Worm (Caenorhabditis elegans): ENCODE data around the gene F56C9.8.

Gene F56C9.8

DNA sequence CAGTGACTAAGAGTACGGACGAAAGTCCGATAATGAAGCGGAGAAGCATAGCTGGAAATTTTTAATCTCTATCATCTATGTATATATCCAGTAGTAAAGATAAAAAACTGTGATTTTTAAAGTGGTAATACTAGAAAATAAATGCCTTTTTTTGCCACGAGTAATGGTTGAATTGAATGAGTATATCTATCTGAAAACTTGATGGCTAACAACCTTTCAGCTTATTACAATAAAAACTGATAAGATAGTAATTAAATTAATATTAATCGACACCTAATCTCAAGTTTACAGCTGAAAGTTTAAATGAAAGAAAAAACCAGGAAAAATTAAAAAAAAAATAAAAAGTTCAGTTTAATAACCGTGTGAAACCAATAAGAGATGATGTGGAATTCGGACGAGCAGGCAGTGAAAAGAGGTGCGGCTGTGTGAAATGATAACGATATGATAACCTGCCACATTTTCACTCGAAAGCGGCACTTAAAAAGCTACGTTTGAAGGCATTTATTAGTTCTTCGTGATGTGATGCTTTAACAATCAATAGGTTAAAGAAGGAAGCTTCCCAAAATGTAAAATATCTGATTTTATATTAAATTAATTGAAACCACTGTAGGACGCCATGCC is 4.3 kb downstream of the F56C9.8 start, which contains the start of gene nspg-6:
TSS of gene nspg-6 (minus strand) at position 51 of the 621 bp plus-strand sequence.
- TF ChIP-seq ztf-1 (GFP tag; conservative IDR thresholded peaks at IDR 0.05) (no peak), Y55F3AM.14 (GFP tag; optimal IDR thresholded peaks at IDR 0.05) (no peak), crh-2 (tag; optimal IDR thresholded peaks at IDR 0.05) (peak; percentile 65), sma-9 (GFP tag; optimal IDR thresholded peaks at IDR 0.05) (no peak), sma-9 (tag; optimal IDR thresholded peaks at IDR 0.05) (no peak), fos-1 (tag; optimal IDR thresholded peaks at IDR 0.05) (peak; percentile 87)

DNA sequence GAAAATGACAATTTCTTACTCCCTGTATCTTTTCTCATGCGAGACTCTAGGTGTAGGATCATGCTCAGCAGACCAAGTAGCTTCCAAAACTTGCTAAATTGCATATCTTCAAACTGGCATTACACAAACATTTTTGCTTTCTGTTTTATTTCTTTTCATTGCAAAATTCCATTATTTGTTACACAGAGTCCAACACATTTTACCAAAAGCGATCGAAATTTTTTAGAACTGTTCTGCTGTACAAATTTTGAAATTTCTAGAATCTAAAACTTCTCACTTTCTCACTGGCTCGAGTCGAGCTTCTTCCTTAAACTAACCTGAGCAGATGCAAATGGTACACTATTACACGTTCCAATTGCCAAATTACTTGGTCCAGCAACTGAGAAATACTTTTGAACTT is 4.8 kb downstream of the F56C9.8 start:
- no peak for TF ChIP-seq nhr-10 (tag; optimal IDR thresholded peaks at IDR 0.05)
- TF ChIP-seq crh-2 (tag; optimal IDR thresholded peaks at IDR 0.05) = no peak
- TF ChIP-seq R02D3.7 (tag; optimal IDR thresholded peaks at IDR 0.05) = no peak
- TF ChIP-seq ztf-4 (tag; optimal IDR thresholded peaks at IDR 0.05) = no peak
- TF ChIP-seq egl-27 (tag; optimal IDR thresholded peaks at IDR 0.05) = no peak
- no peak for TF ChIP-seq unc-39 (tag; optimal IDR thresholded peaks at IDR 0.05)
- TF ChIP-seq aly-2 (tag; optimal IDR thresholded peaks at IDR 0.05) = no peak
- TF ChIP-seq fos-1 (tag; optimal IDR thresholded peaks at IDR 0.05) = no peak
- no peak for TF ChIP-seq sma-3 (GFP tag; optimal IDR thresholded peaks at IDR 0.05)

DNA sequence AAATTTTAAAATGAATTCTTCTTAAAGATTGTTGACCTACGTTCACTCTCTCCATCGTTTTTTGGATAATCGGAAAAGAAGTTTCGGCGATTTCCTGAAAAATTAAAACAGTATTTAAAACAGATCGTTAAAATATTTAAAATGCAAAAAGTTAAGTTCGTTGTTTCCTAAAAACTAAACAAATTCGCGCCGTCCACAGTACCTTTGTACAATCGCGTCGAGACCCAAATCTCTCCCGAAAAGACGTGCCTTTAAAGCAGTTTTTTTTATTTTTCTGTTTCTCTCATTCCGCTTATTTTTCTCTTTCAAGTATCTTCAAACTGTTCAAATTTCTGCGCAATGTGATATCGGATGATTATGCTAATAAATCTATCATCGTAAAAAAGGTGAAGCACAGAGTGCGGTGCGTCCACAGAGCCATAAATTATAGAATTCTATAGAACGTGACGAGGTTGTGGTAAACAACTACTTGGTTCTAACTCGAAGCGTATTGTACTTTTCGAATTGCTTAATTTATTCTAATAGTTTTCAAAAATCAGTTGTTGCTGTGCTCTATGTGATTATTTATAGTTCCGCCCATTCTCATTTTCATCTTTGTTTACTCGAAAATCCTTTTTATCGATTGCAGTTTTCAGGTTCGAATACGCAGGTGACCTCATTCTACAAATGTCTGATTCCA is 8.5 kb downstream of the F56C9.8 start, which contains the start of the genes F56C9.6 and F56C9.3:
TSS of gene F56C9.6 (minus strand) at position 112 of the 679 bp plus-strand sequence.
TSS of gene F56C9.3 (plus strand) at position 629 of the 679 bp plus-strand sequence.
- TF ChIP-seq ceh-16 (tag; optimal IDR thresholded peaks at IDR 0.05) = no peak

DNA sequence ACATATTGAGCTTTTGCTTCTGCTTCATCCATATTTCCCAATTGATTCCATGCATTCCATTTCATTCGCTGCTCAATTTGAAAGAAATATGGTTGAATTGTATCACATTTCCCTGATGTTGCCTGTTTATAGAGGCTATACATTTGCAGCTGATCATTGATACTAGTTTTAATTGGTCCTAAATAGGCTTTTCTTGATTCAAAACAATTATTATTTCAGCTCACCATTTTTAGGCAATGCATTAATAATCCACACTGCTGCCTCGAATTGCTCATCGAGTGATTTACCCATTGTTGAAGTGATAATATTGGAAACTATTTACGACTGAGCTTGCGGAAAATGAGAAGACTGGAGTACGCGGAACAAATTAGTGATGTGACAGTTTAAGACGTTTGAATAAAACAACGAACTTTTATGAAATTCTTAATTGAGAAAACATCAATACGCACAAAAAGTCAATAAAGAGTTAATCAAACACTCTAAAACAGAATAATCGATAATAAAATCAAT is 10.7 kb downstream of the F56C9.8 start, which contains the start of gene acbp-4:
TSS of gene acbp-4 (minus strand) at position 510 of the 510 bp plus-strand sequence.
- no peak for TF ChIP-seq nhr-10 (tag; optimal IDR thresholded peaks at IDR 0.05)
- no peak for TF ChIP-seq F13H6.1 (tag; optimal IDR thresholded peaks at IDR 0.05)
- TF ChIP-seq Y55F3AM.14 (GFP tag; optimal IDR thresholded peaks at IDR 0.05) = no peak
- no peak for TF ChIP-seq unc-55 (GFP tag; optimal IDR thresholded peaks at IDR 0.05)

DNA sequence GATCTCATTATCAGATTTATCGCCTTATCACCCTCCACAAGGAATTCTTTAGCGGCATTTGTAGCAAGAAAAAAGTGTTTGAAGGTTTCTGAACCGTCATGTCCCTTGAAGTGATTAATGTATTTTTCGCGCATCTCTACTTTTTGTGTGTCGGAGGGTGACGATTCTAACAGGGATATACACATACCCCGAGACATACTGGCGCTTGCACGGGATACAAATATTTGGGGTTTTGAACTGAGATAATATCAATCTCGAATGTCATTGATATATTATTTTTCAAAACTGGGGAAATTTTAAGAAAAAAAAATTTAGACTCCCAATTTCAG is 13.7 kb downstream of the F56C9.8 start:
- TF ChIP-seq blmp-1 (tag; optimal IDR thresholded peaks at IDR 0.05; ENCODE audit: insufficient read depth) (no peak), nhr-6 (tag; optimal IDR thresholded peaks at IDR 0.05) (no peak), C34F6.9 (tag; optimal IDR thresholded peaks at IDR 0.05) (no peak), ztf-1 (GFP tag; conservative IDR thresholded peaks at IDR 0.05) (no peak), sma-9 (GFP tag; optimal IDR thresholded peaks at IDR 0.05) (peak; percentile 37), sma-9 (tag; optimal IDR thresholded peaks at IDR 0.05) (no peak), sma-3 (GFP tag; optimal IDR thresholded peaks at IDR 0.05) (peak; percentile 93), nhr-11 (tag; optimal IDR thresholded peaks at IDR 0.05) (no peak), dmd-4 (tag; optimal IDR thresholded peaks at IDR 0.05) (no peak), nhr-21 (tag; optimal IDR thresholded peaks at IDR 0.05) (peak; percentile 73), gmeb-1 (tag; optimal IDR thresholded peaks at IDR 0.05) (no peak), nhr-237 (tag; optimal IDR thresholded peaks at IDR 0.05) (no peak), mab-5 (tag; optimal IDR thresholded peaks at IDR 0.05) (no peak), ama-1 (optimal IDR thresholded peaks at IDR 0.05) (no peak), R02D3.7 (tag; optimal IDR thresholded peaks at IDR 0.05) (no peak), ztf-11 (tag; optimal IDR thresholded peaks at IDR 0.05) (no peak), elt-1 (tag; optimal IDR thresholded peaks at IDR 0.05) (no peak), Y55F3AM.14 (GFP tag; optimal IDR thresholded peaks at IDR 0.05) (no peak), lin-39 (tag; optimal IDR thresholded peaks at IDR 0.05) (no peak), mbf-1 (tag; optimal IDR thresholded peaks at IDR 0.05) (no peak), nhr-129 (tag; optimal IDR thresholded peaks at IDR 0.05) (no peak), F13H6.1 (tag; optimal IDR thresholded peaks at IDR 0.05) (no peak), alr-1 (tag; optimal IDR thresholded peaks at IDR 0.05) (no peak), nhr-25 (tag; optimal IDR thresholded peaks at IDR 0.05) (no peak), ztf-4 (tag; optimal IDR thresholded peaks at IDR 0.05) (no peak), unc-39 (tag; optimal IDR thresholded peaks at IDR 0.05) (no peak), egl-27 (tag; optimal IDR thresholded peaks at IDR 0.05) (peak; percentile 9), fos-1 (tag; optimal IDR thresholded peaks at IDR 0.05) (peak; percentile 19), peb-1 (tag; optimal IDR thresholded peaks at IDR 0.05) (no peak), snpc-4 (tag; optimal IDR thresholded peaks at IDR 0.05) (no peak), nhr-12 (tag; optimal IDR thresholded peaks at IDR 0.05) (no peak), ZK546.5 (tag; optimal IDR thresholded peaks at IDR 0.05) (no peak), lin-11 (tag; optimal IDR thresholded peaks at IDR 0.05) (no peak), nhr-10 (tag; optimal IDR thresholded peaks at IDR 0.05) (no peak)
